Worm (Caenorhabditis elegans) whole organism, L3 larva: Measurements from ENCODE around the gene ift-74.

ENCODE experiments used
- ZK546.5 ChIP-seq: sonication (generic microtip); optimal IDR thresholded peaks from 2 replicates; lab custom pipeline; 2017; ENCODE audit warnings: missing biosample characterization, missing genetic modification characterization
- aly-2 ChIP-seq: fragments of 150-350 bp; optimal IDR thresholded peaks from 2 replicates; lab custom pipeline; 2014; ENCODE audit warnings: missing biosample characterization, missing genetic modification characterization
- ama-1 ChIP-seq: fragments of 150-350 bp; optimal IDR thresholded peaks from 2 replicates; lab custom pipeline; 2018
- ceh-16 ChIP-seq: sonication (generic microtip); optimal IDR thresholded peaks from 2 replicates; lab custom pipeline; 2017; ENCODE audit warnings: missing biosample characterization, missing genetic modification characterization
- ceh-28 ChIP-seq: fragments of 150-350 bp; optimal IDR thresholded peaks from 2 replicates; lab custom pipeline; 2014; ENCODE audit warnings: missing biosample characterization, missing genetic modification reagents, missing genetic modification characterization
- ceh-82 ChIP-seq: fragments of 150-350 bp; optimal IDR thresholded peaks from 2 replicates; lab custom pipeline; 2014; ENCODE audit warnings: missing biosample characterization, missing genetic modification characterization
- ceh-9 ChIP-seq: sonication (generic microtip); optimal IDR thresholded peaks from 2 replicates; lab custom pipeline; 2018; ENCODE audit warnings: missing biosample characterization, missing genetic modification characterization
- daf-12 ChIP-seq: fragments of 150-350 bp; optimal IDR thresholded peaks from 2 replicates; lab custom pipeline; 2014; ENCODE audit warnings: missing biosample characterization, missing genetic modification reagents, missing genetic modification characterization
- egl-27 ChIP-seq: sonication (generic microtip); optimal IDR thresholded peaks from 4 replicates; lab custom pipeline; 2017; ENCODE audit warnings: missing biosample characterization, missing genetic modification reagents, missing genetic modification characterization
- egl-5 ChIP-seq: fragments of 150-350 bp; optimal IDR thresholded peaks from 2 replicates; lab custom pipeline; 2017; ENCODE audit warnings: missing biosample characterization, missing genetic modification reagents, missing genetic modification characterization, inconsistent platforms
- elt-1 ChIP-seq: fragments of 150-350 bp; optimal IDR thresholded peaks from 2 replicates; lab custom pipeline; 2014; ENCODE audit warnings: missing biosample characterization, missing genetic modification characterization
- elt-2 ChIP-seq: sonication (generic microtip); optimal IDR thresholded peaks from 2 replicates; lab custom pipeline; 2016; ENCODE audit warnings: missing genetic modification reagents, mild to moderate bottlenecking, missing genetic modification characterization, missing compliant biosample characterization
- elt-3 ChIP-seq, 3 experiments: fragments of 150-350 bp in 1 of 3; sonication (generic microtip) in 2 of 3; optimal IDR thresholded peaks; 2 replicates in 2 of 3; 4 replicates in 1 of 3; lab custom pipeline; 2014 to 2017; ENCODE audit warnings: missing biosample characterization in 3 of 3, missing genetic modification characterization in 3 of 3
- eor-1 ChIP-seq, 2 experiments: fragments of 150-350 bp; optimal IDR thresholded peaks; 2 replicates each; lab custom pipeline; 2014 to 2018; ENCODE audit warnings: missing biosample characterization in 2 of 2, missing genetic modification characterization in 2 of 2
- fkh-10 ChIP-seq: sonication (generic microtip); optimal IDR thresholded peaks from 2 replicates; lab custom pipeline; 2017; ENCODE audit warnings: missing biosample characterization, missing genetic modification reagents, missing genetic modification characterization
- fkh-2 ChIP-seq: fragments of 150-350 bp; optimal IDR thresholded peaks from 2 replicates; lab custom pipeline; 2014; ENCODE audit warnings: missing biosample characterization, missing genetic modification reagents, missing genetic modification characterization
- fos-1 ChIP-seq: fragments of 150-350 bp; optimal IDR thresholded peaks from 2 replicates; lab custom pipeline; 2014; ENCODE audit warnings: missing biosample characterization, missing genetic modification characterization
- hmg-11 ChIP-seq: sonication (generic microtip); optimal IDR thresholded peaks from 2 replicates; lab custom pipeline; 2016; ENCODE audit warnings: missing genetic modification characterization, missing compliant biosample characterization
- jun-1 ChIP-seq: fragments of 150-350 bp; optimal IDR thresholded peaks from 2 replicates; lab custom pipeline; 2014; ENCODE audit warnings: missing biosample characterization, missing genetic modification reagents, missing genetic modification characterization
- lin-15B ChIP-seq: fragments of 150-350 bp; optimal IDR thresholded peaks from 2 replicates; lab custom pipeline; 2014; ENCODE audit warnings: missing biosample characterization, missing genetic modification characterization
- lin-39 ChIP-seq: fragments of 150-350 bp; optimal IDR thresholded peaks from 2 replicates; lab custom pipeline; 2018; ENCODE audit warnings: missing biosample characterization, missing genetic modification reagents, missing genetic modification characterization
- lsy-12 ChIP-seq: sonication (generic microtip); optimal IDR thresholded peaks from 2 replicates; lab custom pipeline; 2016; ENCODE audit warnings: mild to moderate bottlenecking, missing genetic modification characterization, missing compliant biosample characterization
- mdl-1 ChIP-seq: fragments of 150-350 bp; optimal IDR thresholded peaks from 2 replicates; lab custom pipeline; 2014; ENCODE audit warnings: missing biosample characterization, missing genetic modification characterization
- mml-1 ChIP-seq: fragments of 150-350 bp; sonication (generic microtip); optimal IDR thresholded peaks from 3 replicates; lab custom pipeline; 2014; ENCODE audit warnings: missing biosample characterization, missing genetic modification characterization
- nfya-1 ChIP-seq: sonication (generic microtip); optimal IDR thresholded peaks from 2 replicates; lab custom pipeline; 2017; ENCODE audit warnings: missing genetic modification characterization, mild to moderate bottlenecking, missing compliant biosample characterization, antibody characterized with exemption, moderate library complexity; ENCODE audit not compliant: insufficient read depth
- nhr-11 ChIP-seq: fragments of 150-350 bp; optimal IDR thresholded peaks from 2 replicates; lab custom pipeline; 2014; ENCODE audit warnings: missing biosample characterization, missing genetic modification characterization
- nhr-12 ChIP-seq: fragments of 150-350 bp; optimal IDR thresholded peaks from 2 replicates; lab custom pipeline; 2014; ENCODE audit warnings: missing biosample characterization, missing genetic modification characterization
- nhr-23 ChIP-seq: fragments of 150-350 bp; optimal IDR thresholded peaks from 2 replicates; lab custom pipeline; 2014; ENCODE audit warnings: missing biosample characterization, missing genetic modification reagents, missing genetic modification characterization
- nhr-237 ChIP-seq: fragments of 150-350 bp; optimal IDR thresholded peaks from 2 replicates; lab custom pipeline; 2014; ENCODE audit warnings: missing biosample characterization, missing genetic modification characterization
- nhr-25 ChIP-seq: sonication (generic microtip); optimal IDR thresholded peaks from 2 replicates; lab custom pipeline; 2017; ENCODE audit warnings: missing biosample characterization, missing genetic modification characterization
- nhr-28 ChIP-seq: fragments of 150-350 bp; optimal IDR thresholded peaks from 2 replicates; lab custom pipeline; 2014; ENCODE audit warnings: missing biosample characterization, missing genetic modification characterization
- nhr-43 ChIP-seq: sonication (generic microtip); optimal IDR thresholded peaks from 2 replicates; lab custom pipeline; 2016; ENCODE audit warnings: mild to moderate bottlenecking, missing genetic modification characterization, missing compliant biosample characterization; ENCODE audit not compliant: poor library complexity, severe bottlenecking
- nhr-67 ChIP-seq: fragments of 150-350 bp; optimal IDR thresholded peaks from 2 replicates; lab custom pipeline; 2014; ENCODE audit warnings: missing biosample characterization, missing genetic modification characterization
- nhr-76 ChIP-seq: fragments of 150-350 bp; sonication (generic microtip); optimal IDR thresholded peaks from 5 replicates; lab custom pipeline; 2014; ENCODE audit warnings: missing biosample characterization, missing genetic modification characterization
- nhr-77 ChIP-seq: fragments of 150-350 bp; optimal IDR thresholded peaks from 2 replicates; lab custom pipeline; 2014; ENCODE audit warnings: missing biosample characterization, missing genetic modification characterization
- pha-4 ChIP-seq: fragments of 150-350 bp; optimal IDR thresholded peaks from 2 replicates; lab custom pipeline; 2014; ENCODE audit warnings: missing biosample characterization, missing genetic modification reagents, missing genetic modification characterization
- pqm-1 ChIP-seq: fragments of 150-350 bp; optimal IDR thresholded peaks from 2 replicates; lab custom pipeline; 2017; ENCODE audit warnings: missing biosample characterization, missing genetic modification characterization, inconsistent platforms
- sea-2 ChIP-seq: fragments of 150-350 bp; sonication (generic microtip); optimal IDR thresholded peaks from 4 replicates; lab custom pipeline; 2014; ENCODE audit warnings: missing biosample characterization, missing genetic modification reagents, missing genetic modification characterization
- skn-1 ChIP-seq: fragments of 150-350 bp; optimal IDR thresholded peaks from 2 replicates; lab custom pipeline; 2014; ENCODE audit warnings: missing biosample characterization, missing genetic modification characterization
- snpc-4 ChIP-seq: fragments of 150-350 bp; optimal IDR thresholded peaks from 2 replicates; lab custom pipeline; 2014; ENCODE audit warnings: missing biosample characterization, missing genetic modification characterization
- tbx-2 ChIP-seq: sonication (generic microtip); optimal IDR thresholded peaks from 2 replicates; lab custom pipeline; 2016; ENCODE audit warnings: mild to moderate bottlenecking, missing genetic modification characterization, missing compliant biosample characterization
- unc-39 ChIP-seq: sonication (generic microtip); optimal IDR thresholded peaks from 4 replicates; lab custom pipeline; 2017; ENCODE audit warnings: missing biosample characterization, missing genetic modification characterization
- unc-62 ChIP-seq: fragments of 150-350 bp; sonication (generic microtip); optimal IDR thresholded peaks from 4 replicates; lab custom pipeline; 2014; ENCODE audit warnings: missing biosample characterization, missing genetic modification reagents, missing genetic modification characterization
- zag-1 ChIP-seq: fragments of 150-350 bp; optimal IDR thresholded peaks from 2 replicates; lab custom pipeline; 2014; ENCODE audit warnings: missing biosample characterization, missing genetic modification characterization
- ztf-11 ChIP-seq: fragments of 150-350 bp; optimal IDR thresholded peaks from 2 replicates; lab custom pipeline; 2014; ENCODE audit warnings: missing biosample characterization, missing genetic modification characterization
- ztf-4 ChIP-seq: fragments of 150-350 bp; optimal IDR thresholded peaks from 2 replicates; lab custom pipeline; 2014; ENCODE audit warnings: missing biosample characterization, missing genetic modification characterization

The ift-74 gene

DNA sequence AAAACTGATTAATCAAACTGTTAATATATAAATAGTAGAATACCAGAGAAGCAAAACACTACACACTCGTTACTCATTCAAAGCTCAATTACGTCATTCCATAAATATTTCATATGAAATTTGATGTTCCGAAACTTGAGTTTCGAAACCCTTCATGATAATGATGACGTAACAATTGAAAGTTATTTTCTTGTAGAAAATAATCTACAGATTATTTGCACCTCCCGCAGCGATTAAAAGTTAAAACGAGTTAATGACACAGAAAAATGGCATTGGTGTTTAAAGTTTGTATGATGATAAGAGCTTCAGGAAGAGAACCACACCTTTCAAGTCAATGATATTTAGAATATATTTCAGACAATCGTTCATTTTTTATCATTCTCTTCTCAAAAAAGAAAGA is 5.9 kb upstream of the ift-74 start, which contains the start of gene H43E16.1:
Gene H43E16.1, plus strand, starts transcription at position 375 of the 400 bp plus-strand sequence.
- TF ChIP-seq lin-39 (no peak), elt-2 (tag; lab: Kevin White, UChicago) (peak; percentile 86), lsy-12 (tag; lab: Kevin White, UChicago) (no peak), pqm-1 (tag; lab: Kevin White, UChicago) (peak; percentile 62)

DNA sequence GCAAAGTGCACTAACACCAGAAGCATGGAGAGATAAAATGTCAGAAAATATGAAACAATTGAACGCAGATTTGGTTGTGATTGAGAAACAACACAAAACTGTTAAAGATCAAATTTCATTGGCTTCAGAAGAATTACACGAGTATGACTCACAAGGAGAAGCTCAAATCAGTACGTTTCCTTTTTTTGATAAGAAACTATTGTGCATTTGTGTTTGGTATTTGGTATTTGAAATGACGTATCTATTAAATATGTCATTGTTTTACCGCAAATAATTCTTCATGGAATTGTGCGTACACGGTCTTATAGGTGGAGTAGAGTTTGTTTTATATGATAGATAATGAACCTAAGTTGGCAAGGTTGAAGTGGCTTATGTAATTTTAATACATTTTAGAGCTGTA is 1.7 kb downstream of the ift-74 start:
- TF ChIP-seq pqm-1 (tag; lab: Kevin White, UChicago) (peak; percentile 76), pha-4 (tag; lab: Kevin White, UChicago) (no peak), elt-2 (tag; lab: Kevin White, UChicago) (peak; percentile 59)

DNA sequence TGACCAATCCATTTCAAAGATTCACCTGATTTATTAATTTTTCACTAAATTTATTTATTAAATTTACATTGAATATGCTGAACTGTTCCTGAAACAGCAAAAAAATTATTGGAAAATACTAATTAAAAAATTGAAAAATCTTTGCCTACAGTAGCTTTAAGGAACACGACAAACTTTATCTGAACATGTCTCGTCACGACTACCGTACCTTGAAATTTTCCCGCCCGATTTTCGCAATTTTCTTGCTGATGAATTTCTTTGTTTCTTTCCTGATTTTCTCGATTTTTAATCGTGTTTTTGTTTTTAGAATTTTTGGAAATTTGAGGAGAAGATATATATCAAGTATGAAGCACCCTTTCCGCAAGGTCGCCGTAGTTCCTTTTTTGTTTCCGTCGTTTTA is 3.1 kb downstream of the ift-74 start:
- TF ChIP-seq skn-1 (tag; lab: Kevin White, UChicago) (no peak), nfya-1 (tag; lab: Kevin White, UChicago) (no peak), nhr-25 (peak; percentile 14), ceh-16 (tag; lab: Kevin White, UChicago) (no peak), egl-27 (tag; lab: Kevin White, UChicago) (no peak)
- TF ChIP-seq, all 47 proteins: peak for 1

DNA sequence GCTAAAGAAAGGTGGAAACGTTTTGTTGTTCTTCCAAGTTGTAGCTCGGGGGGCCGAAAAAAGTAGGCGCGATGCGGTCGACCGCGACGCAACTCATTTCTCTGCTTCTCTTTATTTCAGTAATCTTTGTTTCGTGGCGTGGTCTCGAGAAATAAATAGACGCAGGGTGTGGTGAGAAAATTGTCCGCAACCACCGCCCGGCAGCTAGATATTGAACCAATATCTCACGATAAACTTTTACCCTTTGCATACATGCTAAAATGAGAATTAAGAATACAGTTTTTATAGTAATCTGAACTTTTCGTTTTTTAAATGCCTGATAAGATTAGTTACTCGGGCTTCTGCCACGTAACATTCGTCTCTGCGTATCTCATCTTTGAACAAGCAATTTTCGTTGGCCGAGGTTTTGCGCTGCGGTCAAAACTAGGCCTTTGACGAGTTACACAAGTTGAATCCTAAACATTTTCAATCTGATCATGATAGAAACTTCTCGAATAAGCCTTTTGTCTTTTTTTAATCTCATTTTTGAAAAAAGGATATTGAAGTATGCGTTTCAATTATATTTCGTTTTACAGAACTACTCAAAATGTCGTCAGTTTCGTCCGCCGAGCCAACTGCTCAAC is 4.0 kb downstream of the ift-74 start, which contains the start of gene gyf-1:
Gene gyf-1, plus strand, starts transcription at position 573 of the 623 bp plus-strand sequence.
- TF ChIP-seq nhr-28 (tag; lab: Kevin White, UChicago) (no peak), lin-15B (tag; lab: Kevin White, UChicago) (peak; percentile 73), hmg-11 (tag; lab: Kevin White, UChicago) (no peak), eor-1 (tag; optimal IDR thresholded peaks at IDR 0.05; lab: Kevin White, UChicago) (no peak), skn-1 (tag; lab: Kevin White, UChicago) (no peak), nhr-77 (tag; lab: Kevin White, UChicago) (no peak), ZK546.5 (tag; lab: Kevin White, UChicago) (no peak), fkh-2 (tag; lab: Kevin White, UChicago) (no peak), nhr-237 (tag; lab: Kevin White, UChicago) (no peak), tbx-2 (tag; lab: Kevin White, UChicago) (no peak), ceh-28 (tag; lab: Kevin White, UChicago) (no peak), nhr-43 (no peak), mdl-1 (tag; lab: Kevin White, UChicago) (no peak), pqm-1 (tag; lab: Kevin White, UChicago) (peak; percentile 20), nhr-23 (tag; lab: Kevin White, UChicago) (peak; percentile 0), ceh-9 (tag; lab: Kevin White, UChicago) (no peak), ztf-4 (tag; lab: Kevin White, UChicago) (no peak), unc-62 (GFP tag; lab: Kevin White, UChicago) (no peak), sea-2 (no peak), pha-4 (tag; lab: Kevin White, UChicago) (peak; percentile 7), nhr-12 (tag; lab: Kevin White, UChicago) (no peak), nfya-1 (tag; lab: Kevin White, UChicago) (peak; percentile 63), nhr-67 (tag; lab: Kevin White, UChicago) (no peak), unc-39 (tag; lab: Kevin White, UChicago) (no peak), ama-1 (lab: Kevin White, UChicago) (no peak), nhr-76 (tag; lab: Kevin White, UChicago) (no peak), mml-1 (no peak), fkh-10 (GFP tag; lab: Kevin White, UChicago) (no peak), lin-39 (peak; percentile 66), lsy-12 (tag; lab: Kevin White, UChicago) (no peak), elt-1 (tag; lab: Kevin White, UChicago) (no peak), snpc-4 (tag; lab: Kevin White, UChicago) (peak; percentile 61), nhr-25 (no peak), aly-2 (no peak), ztf-11 (tag; lab: Kevin White, UChicago) (no peak), ceh-16 (tag; lab: Kevin White, UChicago) (no peak), jun-1 (tag; lab: Kevin White, UChicago) (no peak), elt-2 (tag; lab: Kevin White, UChicago) (peak; percentile 58), nhr-11 (tag; lab: Kevin White, UChicago) (no peak), ceh-82 (tag; lab: Kevin White, UChicago) (no peak), egl-27 (tag; lab: Kevin White, UChicago) (no peak), elt-3 (tag; optimal IDR thresholded peaks at IDR 0.05; lab: Kevin White, UChicago) (no peak), fos-1 (tag; lab: Kevin White, UChicago) (no peak), egl-5 (peak; percentile 31), daf-12 (tag; lab: Kevin White, UChicago) (no peak), zag-1 (tag; lab: Kevin White, UChicago) (no peak)
